Worm (Caenorhabditis elegans) whole organism, L4 larva: ENCODE results near the gene F43H9.4.

Experiments
- F49E8.2 ChIP-seq: sonication (generic microtip); optimal IDR thresholded peaks from 2 replicates; lab custom pipeline; 2016; ENCODE audit warnings: missing compliant biosample characterization, mild to moderate bottlenecking, missing genetic modification characterization, borderline replicate concordance
- Y75B8A.6 ChIP-seq: fragments of 200-800 bp; sonication (Bioruptor generic); IDR thresholded peaks from 2 replicates; pipeline ENCODE4 v1.3.6; 2022; ENCODE audit warnings: missing genetic modification reagents, missing genetic modification characterization, missing compliant biosample characterization
- aly-2 ChIP-seq: sonication (generic microtip); optimal IDR thresholded peaks from 2 replicates; lab custom pipeline; 2018; ENCODE audit warnings: missing biosample characterization, missing genetic modification characterization
- daf-16 ChIP-seq, 3 experiments: sonication (generic microtip); optimal IDR thresholded peaks; 2 replicates each; lab custom pipeline; 2016 to 2017; ENCODE audit warnings: missing genetic modification characterization in 3 of 3, missing genetic modification reagents in 3 of 3, mild to moderate bottlenecking in 2 of 3, missing compliant biosample characterization in 2 of 3, missing biosample characterization in 1 of 3, moderate library complexity in 1 of 3
- duxl-1 ChIP-seq: sonication (generic microtip); optimal IDR thresholded peaks from 2 replicates; lab custom pipeline; 2016; ENCODE audit warnings: mild to moderate bottlenecking, missing genetic modification characterization, moderate library complexity, missing compliant biosample characterization; ENCODE audit not compliant: poor library complexity
- lim-7 ChIP-seq: fragments of 200-800 bp; sonication (Bioruptor generic); IDR thresholded peaks from 2 replicates; pipeline ENCODE4 v1.3.6; 2022; ENCODE audit warnings: missing genetic modification characterization, missing compliant biosample characterization
- lin-15B ChIP-seq: fragments of 150-350 bp; sonication (generic microtip); optimal IDR thresholded peaks from 3 replicates; lab custom pipeline; 2014; ENCODE audit warnings: missing biosample characterization, missing genetic modification characterization
- lir-3 ChIP-seq: sonication (generic microtip); optimal IDR thresholded peaks from 2 replicates; lab custom pipeline; 2016; ENCODE audit warnings: mild to moderate bottlenecking, missing genetic modification characterization, missing compliant biosample characterization
- madf-5 ChIP-seq, 2 experiments: fragments of 200-800 bp; sonication (Bioruptor generic); IDR thresholded peaks; 2 replicates each; pipeline ENCODE4 v1.3.6; 2022; ENCODE audit warnings: missing compliant biosample characterization in 2 of 2, missing genetic modification characterization in 2 of 2
- mep-1 ChIP-seq: fragments of 150-350 bp; sonication (generic microtip); optimal IDR thresholded peaks from 3 replicates; lab custom pipeline; 2014; ENCODE audit warnings: missing biosample characterization, missing genetic modification characterization
- pqm-1 ChIP-seq: sonication (generic microtip); optimal IDR thresholded peaks from 2 replicates; lab custom pipeline; 2017; ENCODE audit warnings: missing biosample characterization, missing genetic modification characterization
- saeg-2 ChIP-seq: fragments of 200-800 bp; sonication (Bioruptor generic); IDR thresholded peaks from 2 replicates; pipeline ENCODE4 v1.3.6; 2022; ENCODE audit warnings: missing genetic modification reagents, missing genetic modification characterization, missing compliant biosample characterization
- zfp-3 ChIP-seq: fragments of 200-800 bp; sonication (Bioruptor generic); conservative IDR thresholded peaks from 2 replicates; pipeline ENCODE4 v1.3.6; 2022; ENCODE audit warnings: missing genetic modification reagents, missing genetic modification characterization, missing compliant biosample characterization
- ztf-11 ChIP-seq: fragments of 150-350 bp; optimal IDR thresholded peaks from 2 replicates; lab custom pipeline; 2014; ENCODE audit warnings: missing biosample characterization, missing genetic modification characterization

DNA sequence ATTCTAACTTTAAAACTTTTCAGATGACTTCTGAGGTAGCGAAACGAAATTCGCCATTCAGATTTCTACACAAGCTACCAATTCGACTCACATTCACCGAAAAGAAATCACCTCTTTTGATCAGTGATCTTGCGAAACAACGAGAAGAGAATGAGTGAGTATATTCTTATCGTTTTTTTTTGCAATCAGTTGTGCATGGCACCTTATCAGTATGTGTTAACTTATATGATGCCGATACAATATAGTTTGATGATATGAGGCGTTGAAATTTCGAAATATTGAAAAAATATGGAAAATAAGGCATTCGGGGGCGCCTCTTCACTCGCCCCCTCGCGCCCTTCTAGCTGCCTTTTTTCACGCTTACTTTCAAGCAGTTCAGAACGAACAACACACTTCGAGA, 8.6 kb upstream of the F43H9.4 start:
- TF ChIP-seq lin-15B (no peak), lir-3 (tag; lab: Kevin White, UChicago) (no peak), lim-7 (GFP tag; lab: Robert Waterston, UW) (no peak), pqm-1 (tag; lab: Kevin White, UChicago) (peak; percentile 87), mep-1 (peak; percentile 1), zfp-3 (GFP tag; lab: Robert Waterston, UW) (no peak), Y75B8A.6 (GFP tag; lab: Robert Waterston, UW) (no peak), ztf-11 (tag; lab: Kevin White, UChicago) (no peak), madf-5 (GFP tag; IDR thresholded peaks at IDR 0.05; lab: Robert Waterston, UW) (no peak), duxl-1 (tag; lab: Kevin White, UChicago) (no peak), saeg-2 (GFP tag; lab: Robert Waterston, UW) (no peak), aly-2 (no peak), F49E8.2 (tag; lab: Kevin White, UChicago) (no peak), daf-16 (GFP tag; optimal IDR thresholded peaks at IDR 0.05; lab: Kevin White, UChicago) (no peak), daf-16 (tag; optimal IDR thresholded peaks at IDR 0.05; lab: Kevin White, UChicago) (peak; percentile 39)
